Worm (Caenorhabditis elegans) whole organism, L3 larva: ENCODE results near the gene unc-47.

Source experiments
- R02D3.7 ChIP-seq: fragments of 150-350 bp; optimal IDR thresholded peaks from 2 replicates; lab custom pipeline; 2014; ENCODE audit warnings: missing biosample characterization, missing genetic modification characterization
- aly-2 ChIP-seq: fragments of 150-350 bp; optimal IDR thresholded peaks from 2 replicates; lab custom pipeline; 2014; ENCODE audit warnings: missing biosample characterization, missing genetic modification characterization
- ama-1 ChIP-seq: fragments of 150-350 bp; optimal IDR thresholded peaks from 2 replicates; lab custom pipeline; 2018
- ceh-28 ChIP-seq: fragments of 150-350 bp; optimal IDR thresholded peaks from 2 replicates; lab custom pipeline; 2014; ENCODE audit warnings: missing biosample characterization, missing genetic modification reagents, missing genetic modification characterization
- ceh-82 ChIP-seq: fragments of 150-350 bp; optimal IDR thresholded peaks from 2 replicates; lab custom pipeline; 2014; ENCODE audit warnings: missing biosample characterization, missing genetic modification characterization
- ceh-9 ChIP-seq: sonication (generic microtip); optimal IDR thresholded peaks from 2 replicates; lab custom pipeline; 2018; ENCODE audit warnings: missing biosample characterization, missing genetic modification characterization
- egl-27 ChIP-seq: sonication (generic microtip); optimal IDR thresholded peaks from 4 replicates; lab custom pipeline; 2017; ENCODE audit warnings: missing biosample characterization, missing genetic modification reagents, missing genetic modification characterization
- elt-2 ChIP-seq: sonication (generic microtip); optimal IDR thresholded peaks from 2 replicates; lab custom pipeline; 2016; ENCODE audit warnings: missing genetic modification reagents, mild to moderate bottlenecking, missing genetic modification characterization, missing compliant biosample characterization
- elt-3 ChIP-seq, 3 experiments: fragments of 150-350 bp in 1 of 3; sonication (generic microtip) in 2 of 3; optimal IDR thresholded peaks; 2 replicates in 2 of 3; 4 replicates in 1 of 3; lab custom pipeline; 2014 to 2017; ENCODE audit warnings: missing biosample characterization in 3 of 3, missing genetic modification characterization in 3 of 3
- fkh-2 ChIP-seq: fragments of 150-350 bp; optimal IDR thresholded peaks from 2 replicates; lab custom pipeline; 2014; ENCODE audit warnings: missing biosample characterization, missing genetic modification reagents, missing genetic modification characterization
- fos-1 ChIP-seq: fragments of 150-350 bp; optimal IDR thresholded peaks from 2 replicates; lab custom pipeline; 2014; ENCODE audit warnings: missing biosample characterization, missing genetic modification characterization
- hmg-11 ChIP-seq: sonication (generic microtip); optimal IDR thresholded peaks from 2 replicates; lab custom pipeline; 2016; ENCODE audit warnings: missing genetic modification characterization, missing compliant biosample characterization
- jun-1 ChIP-seq: fragments of 150-350 bp; optimal IDR thresholded peaks from 2 replicates; lab custom pipeline; 2014; ENCODE audit warnings: missing biosample characterization, missing genetic modification reagents, missing genetic modification characterization
- lin-39 ChIP-seq: fragments of 150-350 bp; optimal IDR thresholded peaks from 2 replicates; lab custom pipeline; 2018; ENCODE audit warnings: missing biosample characterization, missing genetic modification reagents, missing genetic modification characterization
- lsy-12 ChIP-seq: sonication (generic microtip); optimal IDR thresholded peaks from 2 replicates; lab custom pipeline; 2016; ENCODE audit warnings: mild to moderate bottlenecking, missing genetic modification characterization, missing compliant biosample characterization
- nhr-11 ChIP-seq: fragments of 150-350 bp; optimal IDR thresholded peaks from 2 replicates; lab custom pipeline; 2014; ENCODE audit warnings: missing biosample characterization, missing genetic modification characterization
- nhr-23 ChIP-seq: fragments of 150-350 bp; optimal IDR thresholded peaks from 2 replicates; lab custom pipeline; 2014; ENCODE audit warnings: missing biosample characterization, missing genetic modification reagents, missing genetic modification characterization
- nhr-25 ChIP-seq: sonication (generic microtip); optimal IDR thresholded peaks from 2 replicates; lab custom pipeline; 2017; ENCODE audit warnings: missing biosample characterization, missing genetic modification characterization
- nhr-43 ChIP-seq: sonication (generic microtip); optimal IDR thresholded peaks from 2 replicates; lab custom pipeline; 2016; ENCODE audit warnings: mild to moderate bottlenecking, missing genetic modification characterization, missing compliant biosample characterization; ENCODE audit not compliant: poor library complexity, severe bottlenecking
- nhr-67 ChIP-seq: fragments of 150-350 bp; optimal IDR thresholded peaks from 2 replicates; lab custom pipeline; 2014; ENCODE audit warnings: missing biosample characterization, missing genetic modification characterization
- nhr-77 ChIP-seq: fragments of 150-350 bp; optimal IDR thresholded peaks from 2 replicates; lab custom pipeline; 2014; ENCODE audit warnings: missing biosample characterization, missing genetic modification characterization
- pha-4 ChIP-seq: fragments of 150-350 bp; optimal IDR thresholded peaks from 2 replicates; lab custom pipeline; 2014; ENCODE audit warnings: missing biosample characterization, missing genetic modification reagents, missing genetic modification characterization
- pqm-1 ChIP-seq: fragments of 150-350 bp; optimal IDR thresholded peaks from 2 replicates; lab custom pipeline; 2017; ENCODE audit warnings: missing biosample characterization, missing genetic modification characterization, inconsistent platforms
- sea-2 ChIP-seq: fragments of 150-350 bp; sonication (generic microtip); optimal IDR thresholded peaks from 4 replicates; lab custom pipeline; 2014; ENCODE audit warnings: missing biosample characterization, missing genetic modification reagents, missing genetic modification characterization
- skn-1 ChIP-seq: fragments of 150-350 bp; optimal IDR thresholded peaks from 2 replicates; lab custom pipeline; 2014; ENCODE audit warnings: missing biosample characterization, missing genetic modification characterization
- tbx-2 ChIP-seq: sonication (generic microtip); optimal IDR thresholded peaks from 2 replicates; lab custom pipeline; 2016; ENCODE audit warnings: mild to moderate bottlenecking, missing genetic modification characterization, missing compliant biosample characterization
- unc-39 ChIP-seq: sonication (generic microtip); optimal IDR thresholded peaks from 4 replicates; lab custom pipeline; 2017; ENCODE audit warnings: missing biosample characterization, missing genetic modification characterization
- zag-1 ChIP-seq: fragments of 150-350 bp; optimal IDR thresholded peaks from 2 replicates; lab custom pipeline; 2014; ENCODE audit warnings: missing biosample characterization, missing genetic modification characterization
- ztf-11 ChIP-seq: fragments of 150-350 bp; optimal IDR thresholded peaks from 2 replicates; lab custom pipeline; 2014; ENCODE audit warnings: missing biosample characterization, missing genetic modification characterization
- ztf-4 ChIP-seq: fragments of 150-350 bp; optimal IDR thresholded peaks from 2 replicates; lab custom pipeline; 2014; ENCODE audit warnings: missing biosample characterization, missing genetic modification characterization

Gene unc-47

DNA sequence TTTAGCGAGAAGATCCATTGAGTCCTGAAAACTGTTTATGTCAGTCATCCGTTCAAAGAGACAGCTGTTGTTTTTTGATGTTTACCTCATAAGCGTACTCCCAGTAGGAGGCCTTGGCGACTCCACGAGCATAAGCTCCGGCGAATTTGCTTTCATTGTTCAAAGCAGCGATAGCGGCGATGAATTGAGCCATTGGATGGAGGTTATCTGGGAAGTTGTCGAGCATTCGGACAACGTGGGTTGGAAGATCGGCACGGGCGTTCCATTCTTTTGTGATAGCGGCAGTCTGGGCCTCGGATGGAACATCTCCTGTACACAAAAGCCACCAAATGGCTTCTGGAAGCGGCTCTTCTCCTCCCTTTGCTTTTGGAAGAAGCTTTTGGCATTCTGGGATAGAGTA, 29.8 kb upstream of the unc-47 start:
- TF ChIP-seq nhr-43 (tag; lab: Kevin White, UChicago) (peak; percentile 33), ama-1 (peak; percentile 76), fkh-2 (tag; lab: Kevin White, UChicago) (no peak)

DNA sequence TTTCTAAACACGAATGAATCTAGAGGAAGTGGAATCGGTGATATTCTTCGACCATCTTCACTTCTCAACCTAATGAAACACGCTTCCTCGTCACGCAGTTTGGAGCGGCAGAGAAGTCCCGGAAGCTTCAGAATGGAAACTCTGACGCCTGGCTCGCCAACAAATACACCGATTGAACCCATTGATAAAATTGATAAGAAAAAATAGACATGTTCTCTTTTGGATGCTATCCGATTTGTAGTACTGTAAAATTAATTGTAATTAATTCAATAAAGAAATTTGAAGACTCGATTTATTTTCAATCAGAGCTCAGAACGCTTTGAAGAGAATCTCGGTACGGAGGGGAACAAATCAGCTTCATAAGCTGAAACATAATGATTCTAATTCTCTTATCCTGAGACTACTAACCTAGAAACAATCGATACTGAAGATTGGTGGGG, 28.5 kb upstream of the unc-47 start:
- peak; percentile 97 for TF ChIP-seq ama-1
- peak; percentile 78 for TF ChIP-seq lsy-12 (tag; lab: Kevin White, UChicago)
- TF ChIP-seq nhr-25 (tag; lab: Kevin White, UChicago), result no peak
- TF ChIP-seq egl-27 (tag; lab: Kevin White, UChicago), result no peak
- TF ChIP-seq nhr-23 (tag; lab: Kevin White, UChicago), result peak; percentile 15
- peak; percentile 77 for TF ChIP-seq aly-2 (tag; lab: Kevin White, UChicago)
- TF ChIP-seq nhr-43 (tag; lab: Kevin White, UChicago), result peak; percentile 75
- peak; percentile 74 for TF ChIP-seq elt-2
- TF ChIP-seq tbx-2 (tag; lab: Kevin White, UChicago), result peak; percentile 13
- peak; percentile 79 for TF ChIP-seq jun-1 (tag; lab: Kevin White, UChicago)
- TF ChIP-seq ceh-82 (tag; lab: Kevin White, UChicago), result peak; percentile 46
- TF ChIP-seq ztf-11 (tag; lab: Kevin White, UChicago), result no peak
- TF ChIP-seq fos-1, result peak; percentile 38
- no peak for TF ChIP-seq ceh-9 (tag; lab: Kevin White, UChicago)
- TF ChIP-seq pha-4 (tag; lab: Kevin White, UChicago), result peak; percentile 35

- peak; percentile 8 for TF ChIP-seq pha-4 (tag; lab: Kevin White, UChicago)
- TF ChIP-seq ceh-9 (tag; lab: Kevin White, UChicago), result no peak
- TF ChIP-seq elt-2, result peak; percentile 13
Observed at ce11 chrIII:10211889-10212494, 25.9 kb upstream of the unc-47 start, which contains the start of the genes blos-1 and best-18. TSS of gene blos-1 (minus strand) at chrIII:10211946. TSS of gene best-18 (plus strand) at chrIII:10212396.

DNA sequence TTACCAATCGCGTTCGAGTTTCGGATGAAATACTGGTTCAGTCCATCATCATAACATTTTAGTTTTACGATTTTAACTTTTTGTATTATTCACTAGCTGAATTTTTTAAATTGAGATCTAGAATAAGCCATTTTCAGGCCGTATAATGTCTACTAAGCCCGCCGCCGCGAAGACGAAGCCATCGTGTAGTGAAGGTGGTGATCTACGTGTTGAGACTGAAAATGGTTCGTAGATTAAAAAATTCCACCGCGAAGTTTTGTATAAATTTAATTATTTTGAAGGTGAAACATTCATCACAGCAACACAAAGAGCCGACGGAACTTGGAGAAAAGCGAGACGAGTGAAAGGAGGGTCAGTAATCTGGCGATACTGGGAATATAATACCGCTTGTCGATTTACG, 23.6 kb upstream of the unc-47 start, which contains the start of gene T20G5.9:
Gene T20G5.9 (plus strand): TSS at position 138 of the 400 bp plus-strand sequence.
- TF ChIP-seq hmg-11, result peak; percentile 8
- TF ChIP-seq unc-39, result no peak
- TF ChIP-seq ama-1, result peak; percentile 33
- no peak for TF ChIP-seq lin-39 (tag; lab: Kevin White, UChicago)
- TF ChIP-seq ceh-28, result no peak
- TF ChIP-seq fkh-2 (tag; lab: Kevin White, UChicago), result no peak
- no peak for TF ChIP-seq pha-4 (tag; lab: Kevin White, UChicago)
- TF ChIP-seq lsy-12 (tag; lab: Kevin White, UChicago), result no peak
- TF ChIP-seq aly-2 (tag; lab: Kevin White, UChicago), result peak; percentile 69

ce11 chrIII:10206352-10206751, 20.3 kb upstream of the unc-47 start:
- TF ChIP-seq ceh-9 (tag; lab: Kevin White, UChicago) (no peak), ztf-4 (tag; lab: Kevin White, UChicago) (no peak), ceh-82 (tag; lab: Kevin White, UChicago) (no peak), R02D3.7 (tag; lab: Kevin White, UChicago) (no peak), nhr-25 (tag; lab: Kevin White, UChicago) (no peak), nhr-67 (tag; lab: Kevin White, UChicago) (no peak), ztf-11 (tag; lab: Kevin White, UChicago) (no peak), nhr-11 (tag; lab: Kevin White, UChicago) (no peak), tbx-2 (tag; lab: Kevin White, UChicago) (no peak), hmg-11 (no peak), elt-3 (tag; optimal IDR thresholded peaks at IDR 0.05; lab: Kevin White, UChicago) (no peak), nhr-77 (tag; lab: Kevin White, UChicago) (no peak), sea-2 (GFP tag; lab: Kevin White, UChicago) (no peak), unc-39 (no peak), pqm-1 (tag; lab: Kevin White, UChicago) (no peak), ceh-28 (no peak), zag-1 (tag; lab: Kevin White, UChicago) (no peak), nhr-23 (tag; lab: Kevin White, UChicago) (no peak), skn-1 (tag; lab: Kevin White, UChicago) (no peak), ama-1 (no peak)
